Worm (Caenorhabditis elegans): ENCODE results near the gene alh-7.

The alh-7 gene

ce11 chrII:13454839-13455238 is 36.7 kb downstream of the alh-7 start:
- TF ChIP-seq sea-2 (GFP tag; optimal IDR thresholded peaks at IDR 0.05) (no peak), ceh-28 (tag; optimal IDR thresholded peaks at IDR 0.05) (peak; percentile 53)

ce11 chrII:13451321-13451720 is 40.3 kb downstream of the alh-7 start:
- TF ChIP-seq nhr-67 (tag; optimal IDR thresholded peaks at IDR 0.05) (no peak), nhr-76 (tag; optimal IDR thresholded peaks at IDR 0.05) (no peak), nhr-23 (tag; optimal IDR thresholded peaks at IDR 0.05) (no peak)

- TF ChIP-seq ama-1 (optimal IDR thresholded peaks at IDR 0.05) (peak; percentile 63), unc-39 (tag; optimal IDR thresholded peaks at IDR 0.05) (no peak), snpc-4 (tag; optimal IDR thresholded peaks at IDR 0.05) (peak; percentile 87), nhr-11 (tag; optimal IDR thresholded peaks at IDR 0.05) (peak; percentile 51), mml-1 (tag; optimal IDR thresholded peaks at IDR 0.05) (no peak), nhr-25 (tag; optimal IDR thresholded peaks at IDR 0.05) (peak; percentile 73), nhr-77 (tag; optimal IDR thresholded peaks at IDR 0.05) (no peak), jun-1 (tag; optimal IDR thresholded peaks at IDR 0.05) (peak; percentile 57), lin-39 (tag; optimal IDR thresholded peaks at IDR 0.05) (peak; percentile 77), pqm-1 (tag; optimal IDR thresholded peaks at IDR 0.05) (peak; percentile 64), nhr-23 (tag; optimal IDR thresholded peaks at IDR 0.05) (peak; percentile 84), skn-1 (tag; optimal IDR thresholded peaks at IDR 0.05) (peak; percentile 77), fos-1 (tag; optimal IDR thresholded peaks at IDR 0.05) (no peak), lin-15B (tag; optimal IDR thresholded peaks at IDR 0.05) (peak; percentile 97), fkh-10 (GFP tag; optimal IDR thresholded peaks at IDR 0.05) (peak; percentile 57), nfya-1 (tag; optimal IDR thresholded peaks at IDR 0.05; ENCODE audit: insufficient read depth) (peak; percentile 95), ztf-11 (tag; optimal IDR thresholded peaks at IDR 0.05) (no peak), nhr-43 (tag; optimal IDR thresholded peaks at IDR 0.05; ENCODE audit: poor library complexity, severe bottlenecking) (peak; percentile 34), hmg-11 (tag; optimal IDR thresholded peaks at IDR 0.05) (peak; percentile 47), R02D3.7 (tag; optimal IDR thresholded peaks at IDR 0.05) (no peak), pha-4 (tag; optimal IDR thresholded peaks at IDR 0.05) (peak; percentile 97), ceh-28 (tag; optimal IDR thresholded peaks at IDR 0.05) (peak; percentile 64), unc-62 (GFP tag; optimal IDR thresholded peaks at IDR 0.05) (peak; percentile 22), eor-1 (tag; optimal IDR thresholded peaks at IDR 0.05) (no peak), elt-1 (tag; optimal IDR thresholded peaks at IDR 0.05) (no peak), tbx-2 (tag; optimal IDR thresholded peaks at IDR 0.05) (peak; percentile 5), sea-2 (GFP tag; optimal IDR thresholded peaks at IDR 0.05) (no peak), egl-5 (tag; optimal IDR thresholded peaks at IDR 0.05) (peak; percentile 84), nhr-76 (tag; optimal IDR thresholded peaks at IDR 0.05) (no peak), elt-2 (tag; optimal IDR thresholded peaks at IDR 0.05) (peak; percentile 66), fkh-2 (tag; optimal IDR thresholded peaks at IDR 0.05) (peak; percentile 73)
These were observed 43.9 kb downstream of the alh-7 start for ce11 chrII:13447668-13448067.

- TF ChIP-seq ceh-28 (tag; optimal IDR thresholded peaks at IDR 0.05) (peak; percentile 57), daf-12 (tag; optimal IDR thresholded peaks at IDR 0.05) (no peak)
These were observed 44.4 kb downstream of the alh-7 start, which contains the start of gene tbc-14 for ce11 chrII:13447166-13447643. TSS of gene tbc-14 (minus strand) at chrII:13447593.

ce11 chrII:13446597-13446996 is 45.0 kb downstream of the alh-7 start:
- no peak for TF ChIP-seq unc-62 (GFP tag; optimal IDR thresholded peaks at IDR 0.05)
- peak; percentile 99 for TF ChIP-seq nfya-1 (tag; optimal IDR thresholded peaks at IDR 0.05; ENCODE audit: insufficient read depth)
- TF ChIP-seq ztf-11 (tag; optimal IDR thresholded peaks at IDR 0.05): no peak
- TF ChIP-seq mdl-1 (tag; optimal IDR thresholded peaks at IDR 0.05): no peak
- no peak for TF ChIP-seq ceh-28 (tag; optimal IDR thresholded peaks at IDR 0.05)

ce11 chrII:13444307-13444706 is 47.3 kb downstream of the alh-7 start:
- no peak for TF ChIP-seq skn-1 (tag; optimal IDR thresholded peaks at IDR 0.05)
- no peak for TF ChIP-seq daf-12 (tag; optimal IDR thresholded peaks at IDR 0.05)
- no peak for TF ChIP-seq lsy-12 (tag; optimal IDR thresholded peaks at IDR 0.05)
- TF ChIP-seq nhr-43 (tag; optimal IDR thresholded peaks at IDR 0.05; ENCODE audit: poor library complexity, severe bottlenecking): no peak
- no peak for TF ChIP-seq zag-1 (tag; optimal IDR thresholded peaks at IDR 0.05)
- no peak for TF ChIP-seq snpc-4 (tag; optimal IDR thresholded peaks at IDR 0.05)
- TF ChIP-seq pha-4 (tag; optimal IDR thresholded peaks at IDR 0.05): no peak
- no peak for TF ChIP-seq eor-1 (tag; optimal IDR thresholded peaks at IDR 0.05)
- TF ChIP-seq nhr-67 (tag; optimal IDR thresholded peaks at IDR 0.05): no peak
- no peak for TF ChIP-seq ztf-4 (tag; optimal IDR thresholded peaks at IDR 0.05)
- no peak for TF ChIP-seq ceh-82 (tag; optimal IDR thresholded peaks at IDR 0.05)
- no peak for TF ChIP-seq fos-1 (tag; optimal IDR thresholded peaks at IDR 0.05)
- TF ChIP-seq elt-1 (tag; optimal IDR thresholded peaks at IDR 0.05): no peak

Data from whole organism, L3 larva.